Fruit fly (Drosophila melanogaster) whole organism, embryonic: ENCODE results near the gene CycE.
A peak's percentile ranks its signal among the peaks of the same experiment; 100 is the strongest.

Experiments used
- BEAF-32 ChIP-seq: fragments of 200-800 bp; sonication (Bioruptor generic); optimal IDR thresholded peaks from 3 replicates; lab custom pipeline; 2017; ENCODE audit warnings: missing biosample characterization, missing genetic modification characterization, mild to moderate bottlenecking, moderate library complexity, missing genetic modification reagents
- Bgb ChIP-seq: fragments of 200-800 bp; sonication (Bioruptor generic); IDR thresholded peaks from 2 replicates; pipeline ENCODE4 v1.3.6; 2022; ENCODE audit warnings: missing biosample characterization, missing genetic modification characterization; ENCODE audit not compliant: partially characterized antibody
- CG11093 ChIP-seq: fragments of 200-800 bp; sonication (Bioruptor generic); IDR thresholded peaks from 3 replicates; pipeline ENCODE4 v1.3.6; 2022; ENCODE audit warnings: missing biosample characterization, missing genetic modification characterization
- CG11696 ChIP-seq: fragments of 200-800 bp; sonication (Bioruptor generic); IDR thresholded peaks from 2 replicates; pipeline ENCODE4 v1.3.6; 2022; ENCODE audit warnings: missing biosample characterization, missing genetic modification characterization
- CG13775 ChIP-seq: fragments of 200-800 bp; sonication (Bioruptor generic); optimal IDR thresholded peaks from 3 replicates; lab custom pipeline; 2017; ENCODE audit warnings: missing biosample characterization, mild to moderate bottlenecking, missing genetic modification characterization
- CG13894 ChIP-seq: fragments of 200-800 bp; sonication (Bioruptor generic); optimal IDR thresholded peaks from 3 replicates; lab custom pipeline; 2018; ENCODE audit warnings: missing biosample characterization, mild to moderate bottlenecking, missing genetic modification characterization, moderate library complexity
- CG15011 ChIP-seq: fragments of 200-800 bp; sonication (Bioruptor generic); optimal IDR thresholded peaks from 3 replicates; lab custom pipeline; 2018; ENCODE audit warnings: missing biosample characterization, mild to moderate bottlenecking, missing genetic modification characterization
- CG1647 ChIP-seq: fragments of 200-800 bp; sonication (Bioruptor generic); optimal IDR thresholded peaks from 3 replicates; lab custom pipeline; 2016; ENCODE audit warnings: missing biosample characterization, missing genetic modification characterization
- CG2116 ChIP-seq: fragments of 200-800 bp; sonication (Bioruptor generic); optimal IDR thresholded peaks from 3 replicates; lab custom pipeline; 2018; ENCODE audit warnings: missing biosample characterization, mild to moderate bottlenecking, missing genetic modification characterization
- CG2129 ChIP-seq: fragments of 200-800 bp; sonication (Bioruptor generic); IDR thresholded peaks from 2 replicates; pipeline ENCODE4 v1.3.6; 2022; ENCODE audit warnings: missing biosample characterization, missing genetic modification characterization; ENCODE audit not compliant: partially characterized antibody
- CG2202 ChIP-seq: fragments of 200-800 bp; sonication (Bioruptor generic); optimal IDR thresholded peaks from 2 replicates; lab custom pipeline; 2018; ENCODE audit warnings: missing biosample characterization, mild to moderate bottlenecking, missing genetic modification characterization
- CG30020 ChIP-seq: fragments of 200-800 bp; optimal IDR thresholded peaks from 2 replicates; lab custom pipeline; 2019; ENCODE audit warnings: missing biosample characterization, mild to moderate bottlenecking, missing genetic modification characterization, moderate library complexity
- CG30403 ChIP-seq: fragments of 200-800 bp; sonication (Bioruptor generic); optimal IDR thresholded peaks from 3 replicates; lab custom pipeline; 2016; ENCODE audit warnings: missing biosample characterization, missing genetic modification characterization
- CG31388 ChIP-seq: fragments of 200-800 bp; sonication (Bioruptor generic); optimal IDR thresholded peaks from 2 replicates; lab custom pipeline; 2016; ENCODE audit warnings: missing biosample characterization, missing genetic modification characterization
- CG3995 ChIP-seq: fragments of 200-800 bp; sonication (Bioruptor generic); optimal IDR thresholded peaks from 3 replicates; lab custom pipeline; 2016; ENCODE audit warnings: missing biosample characterization, missing genetic modification characterization
- CG5180 ChIP-seq: fragments of 200-800 bp; sonication (Bioruptor generic); optimal IDR thresholded peaks from 3 replicates; lab custom pipeline; 2017; ENCODE audit warnings: missing biosample characterization, missing genetic modification characterization, mild to moderate bottlenecking, moderate library complexity, missing genetic modification reagents
- CG6175 ChIP-seq: fragments of 200-800 bp; sonication (Bioruptor generic); IDR thresholded peaks from 3 replicates; pipeline ENCODE4 v1.3.6; 2022; ENCODE audit warnings: missing biosample characterization, missing genetic modification characterization
- CG7786 ChIP-seq: fragments of 200-800 bp; sonication (Bioruptor generic); optimal IDR thresholded peaks from 2 replicates; lab custom pipeline; 2016; ENCODE audit warnings: missing biosample characterization, missing genetic modification characterization
- CG8281 ChIP-seq: fragments of 200-800 bp; sonication (Bioruptor generic); optimal IDR thresholded peaks from 2 replicates; lab custom pipeline; 2018; ENCODE audit warnings: missing biosample characterization, mild to moderate bottlenecking, missing genetic modification characterization, moderate library complexity
- CG9609 ChIP-seq: fragments of 200-800 bp; sonication (Bioruptor generic); optimal IDR thresholded peaks from 3 replicates; lab custom pipeline; 2016; ENCODE audit warnings: missing biosample characterization, missing genetic modification characterization
- Fer1 ChIP-seq: fragments of 200-800 bp; sonication (Bioruptor generic); optimal IDR thresholded peaks from 2 replicates; lab custom pipeline; 2017; ENCODE audit warnings: missing biosample characterization, mild to moderate bottlenecking, missing genetic modification characterization
- Fer2 ChIP-seq: fragments of 200-800 bp; sonication (Bioruptor generic); optimal IDR thresholded peaks from 2 replicates; lab custom pipeline; 2018; ENCODE audit warnings: missing biosample characterization, mild to moderate bottlenecking, missing genetic modification characterization, moderate library complexity
- HLH4C ChIP-seq: fragments of 200-800 bp; sonication (Bioruptor generic); IDR thresholded peaks from 3 replicates; pipeline ENCODE4 v1.3.6; 2022; ENCODE audit warnings: missing biosample characterization, missing genetic modification characterization; ENCODE audit not compliant: partially characterized antibody
- Hr3 ChIP-seq: fragments of 200-800 bp; sonication (Bioruptor generic); optimal IDR thresholded peaks from 3 replicates; lab custom pipeline; 2016; ENCODE audit warnings: missing biosample characterization, missing genetic modification characterization
- Hr51 ChIP-seq, 2 experiments: fragments of 200-800 bp; sonication (Bioruptor generic); optimal IDR thresholded peaks; 2 replicates in 1 of 2; 3 replicates in 1 of 2; lab custom pipeline; 2016 to 2018; ENCODE audit warnings: missing biosample characterization in 2 of 2, missing genetic modification characterization in 2 of 2, mild to moderate bottlenecking in 1 of 2, moderate library complexity in 1 of 2
- Hsf ChIP-seq: fragments of 200-800 bp; sonication (Bioruptor generic); optimal IDR thresholded peaks from 3 replicates; lab custom pipeline; 2016; ENCODE audit warnings: missing biosample characterization, missing genetic modification characterization
- Lpt ChIP-seq: fragments of >200 bp; optimal IDR thresholded peaks from 2 replicates; lab custom pipeline; 2018; ENCODE audit warnings: missing biosample characterization, missing genetic modification characterization
- Mrtf ChIP-seq: fragments of 200-800 bp; sonication (Bioruptor generic); IDR thresholded peaks from 3 replicates; pipeline ENCODE4 v1.3.6; 2022; ENCODE audit warnings: missing biosample characterization, missing genetic modification characterization
- NfI ChIP-seq: fragments of 200-800 bp; sonication (Bioruptor generic); optimal IDR thresholded peaks from 3 replicates; lab custom pipeline; 2018; ENCODE audit warnings: missing biosample characterization, mild to moderate bottlenecking, missing genetic modification characterization, moderate library complexity
- Scr ChIP-seq: fragments of 200-800 bp; sonication (Bioruptor generic); IDR thresholded peaks from 2 replicates; pipeline ENCODE4 v1.3.6; 2022; ENCODE audit warnings: missing biosample characterization, missing genetic modification characterization; ENCODE audit not compliant: partially characterized antibody
- ac ChIP-seq: fragments of 200-800 bp; sonication (Bioruptor generic); optimal IDR thresholded peaks from 3 replicates; lab custom pipeline; 2017; ENCODE audit warnings: missing biosample characterization, mild to moderate bottlenecking, missing genetic modification characterization
- btn ChIP-seq: fragments of 200-800 bp; sonication (Bioruptor generic); optimal IDR thresholded peaks from 2 replicates; lab custom pipeline; 2016; ENCODE audit warnings: missing biosample characterization, missing genetic modification characterization
- crc ChIP-seq: fragments of 200-800 bp; sonication (Bioruptor generic); optimal IDR thresholded peaks from 2 replicates; lab custom pipeline; 2016; ENCODE audit warnings: missing biosample characterization, missing genetic modification characterization
- croc ChIP-seq: fragments of 200-800 bp; sonication (Bioruptor generic); conservative IDR thresholded peaks from 3 replicates; pipeline ENCODE4 v1.3.6; 2022; ENCODE audit warnings: missing biosample characterization, missing genetic modification characterization
- da ChIP-seq: fragments of 200-800 bp; sonication (Bioruptor generic); optimal IDR thresholded peaks from 2 replicates; lab custom pipeline; 2016; ENCODE audit warnings: missing biosample characterization, missing genetic modification characterization
- ems ChIP-seq: fragments of 200-800 bp; sonication (Bioruptor generic); optimal IDR thresholded peaks from 3 replicates; lab custom pipeline; 2016; ENCODE audit warnings: missing biosample characterization, missing genetic modification characterization
- fd3F ChIP-seq: fragments of 200-800 bp; sonication (Bioruptor generic); optimal IDR thresholded peaks from 2 replicates; lab custom pipeline; 2018; ENCODE audit warnings: missing biosample characterization, mild to moderate bottlenecking, missing genetic modification characterization, moderate library complexity
- gce ChIP-seq: fragments of 200-800 bp; sonication (Bioruptor generic); IDR thresholded peaks from 3 replicates; pipeline ENCODE4 v1.3.6; 2022; ENCODE audit warnings: missing biosample characterization, missing genetic modification characterization
- gcm ChIP-seq: fragments of 200-800 bp; sonication (Bioruptor generic); optimal IDR thresholded peaks from 2 replicates; lab custom pipeline; 2019; ENCODE audit warnings: missing biosample characterization, mild to moderate bottlenecking, missing genetic modification characterization, moderate library complexity
- h ChIP-seq: fragments of >200 bp; optimal IDR thresholded peaks from 2 replicates; lab custom pipeline; 2017
- ham ChIP-seq: fragments of 200-800 bp; sonication (Bioruptor generic); IDR thresholded peaks from 2 replicates; pipeline ENCODE4 v1.3.6; 2022; ENCODE audit warnings: missing biosample characterization, missing genetic modification characterization
- jumu ChIP-seq: fragments of 200-800 bp; sonication (Bioruptor generic); optimal IDR thresholded peaks from 3 replicates; lab custom pipeline; 2016; ENCODE audit warnings: missing biosample characterization, missing genetic modification characterization
- lov ChIP-seq, 2 experiments: fragments of 200-800 bp in 1 of 2; fragments of >200 bp in 1 of 2; sonication (Bioruptor generic) in 1 of 2; IDR thresholded peaks in 1 of 2; optimal IDR thresholded peaks in 1 of 2; 2 replicates in 1 of 2; 3 replicates in 1 of 2; pipeline versions ENCODE4 v1.3.6 to Lab custom; 2017 to 2022; ENCODE audit warnings: missing biosample characterization in 1 of 2, missing genetic modification characterization in 1 of 2
- maf-S ChIP-seq: fragments of 200-800 bp; sonication (Bioruptor generic); optimal IDR thresholded peaks from 2 replicates; lab custom pipeline; 2016; ENCODE audit warnings: missing biosample characterization, missing genetic modification characterization
- pho ChIP-seq: fragments of 200-800 bp; sonication (Bioruptor generic); optimal IDR thresholded peaks from 2 replicates; lab custom pipeline; 2016; ENCODE audit warnings: missing biosample characterization, missing genetic modification characterization
- psq ChIP-seq: fragments of 200-800 bp; sonication (Bioruptor generic); optimal IDR thresholded peaks from 2 replicates; lab custom pipeline; 2017; ENCODE audit warnings: missing biosample characterization, missing genetic modification characterization
- ranshi ChIP-seq: fragments of 200-800 bp; sonication (Bioruptor generic); IDR thresholded peaks from 2 replicates; pipeline ENCODE4 v1.3.6; 2022; ENCODE audit warnings: missing biosample characterization, missing genetic modification characterization
- run ChIP-seq: fragments of 200-800 bp; sonication (Bioruptor generic); optimal IDR thresholded peaks from 3 replicates; lab custom pipeline; 2018; ENCODE audit warnings: missing biosample characterization, mild to moderate bottlenecking, missing genetic modification characterization
- salm ChIP-seq: fragments of 200-800 bp; sonication (Bioruptor generic); optimal IDR thresholded peaks from 2 replicates; lab custom pipeline; 2018; ENCODE audit warnings: missing biosample characterization, mild to moderate bottlenecking, missing genetic modification characterization
- sc ChIP-seq, 3 experiments: fragments of >200 bp in 2 of 3; fragments of 200-800 bp in 1 of 3; sonication (Bioruptor generic) in 1 of 3; optimal IDR thresholded peaks; 2 replicates in 2 of 3; 3 replicates in 1 of 3; lab custom pipeline; 2017; ENCODE audit warnings: mild to moderate bottlenecking in 1 of 3, missing biosample characterization in 1 of 3, missing genetic modification characterization in 1 of 3, missing genetic modification reagents in 1 of 3
- unc-4 ChIP-seq: fragments of 200-800 bp; sonication (Bioruptor generic); IDR thresholded peaks from 2 replicates; pipeline ENCODE4 v1.3.6; 2022; ENCODE audit warnings: missing biosample characterization, missing genetic modification characterization; ENCODE audit not compliant: partially characterized antibody

CycE gene

DNA sequence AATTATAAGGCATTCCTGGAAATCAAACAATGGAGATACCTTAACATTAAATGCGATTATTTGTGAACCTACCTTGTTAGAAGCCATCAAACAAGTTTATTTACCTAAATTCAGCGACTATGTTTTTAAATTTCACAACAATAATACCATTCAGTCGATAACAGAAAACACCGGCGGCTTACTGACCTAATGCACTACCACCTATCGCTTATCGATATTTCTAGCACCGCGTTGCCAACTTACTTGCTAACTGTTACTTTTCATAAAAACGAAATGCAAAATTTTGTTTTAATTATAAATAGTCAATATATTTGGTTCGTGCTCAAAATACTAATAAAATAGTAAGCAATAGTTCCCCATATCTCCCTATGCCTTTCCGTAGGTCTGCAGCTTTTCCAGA, 23.0 kb upstream of the CycE start, which contains the start of gene Ku80 (continued):
- TF ChIP-seq CG2116 = peak; percentile 39
- TF ChIP-seq CG11696 (GFP tag; lab: Robert Waterston, UW) = no peak
- TF ChIP-seq ranshi (GFP tag; lab: Robert Waterston, UW) = no peak
- no peak for TF ChIP-seq Hr51 (GFP tag; optimal IDR thresholded peaks at IDR 0.05; lab: Kevin White, UChicago)
- TF ChIP-seq Bgb (GFP tag; lab: Robert Waterston, UW) = peak; percentile 72
- TF ChIP-seq gcm (GFP tag; lab: Kevin White, UChicago) = no peak
- TF ChIP-seq CG15011 (GFP tag; lab: Kevin White, UChicago) = no peak
- TF ChIP-seq CG11093 (GFP tag; lab: Robert Waterston, UW) = no peak
- no peak for TF ChIP-seq CG30020 (tag; lab: Kevin White, UChicago)
- TF ChIP-seq NfI (GFP tag; lab: Kevin White, UChicago) = no peak
- no peak for TF ChIP-seq Hsf (GFP tag; lab: Kevin White, UChicago)
- peak; percentile 24; the same call in 1 of the 2 replicates for TF ChIP-seq CG2129
- no peak for TF ChIP-seq sc (optimal IDR thresholded peaks at IDR 0.05; lab: Kevin White, UChicago)
- TF ChIP-seq sc (GFP tag; optimal IDR thresholded peaks at IDR 0.05; lab: Kevin White, UChicago) = no peak
- no peak for TF ChIP-seq btn (GFP tag; lab: Kevin White, UChicago)
- TF ChIP-seq CG13775 (GFP tag; lab: Kevin White, UChicago) = no peak
- no peak for TF ChIP-seq crc (GFP tag; lab: Kevin White, UChicago)
- TF ChIP-seq Mrtf = no peak
- TF ChIP-seq Lpt (GFP tag; lab: Kevin White, UChicago) = no peak
- TF ChIP-seq psq (GFP tag; lab: Kevin White, UChicago) = no peak
- no peak for TF ChIP-seq gce (GFP tag; lab: Robert Waterston, UW)
- TF ChIP-seq HLH4C (GFP tag; lab: Robert Waterston, UW) = peak; percentile 84
- TF ChIP-seq CG13894 (tag; lab: Kevin White, UChicago) = no peak
- no peak for TF ChIP-seq ham
- TF ChIP-seq h (lab: Kevin White, UChicago) = no peak
- no peak for TF ChIP-seq salm (tag; lab: Kevin White, UChicago)
- TF ChIP-seq CG31388 (GFP tag; lab: Kevin White, UChicago) = no peak
- TF ChIP-seq CG2202 = no peak
- no peak for TF ChIP-seq lov (optimal IDR thresholded peaks at IDR 0.05; lab: Kevin White, UChicago)
- no peak for TF ChIP-seq lov (GFP tag; IDR thresholded peaks at IDR 0.05; lab: Robert Waterston, UW)
- no peak for TF ChIP-seq jumu (GFP tag; lab: Kevin White, UChicago)
- no peak for TF ChIP-seq run (tag; lab: Kevin White, UChicago)
- no peak for TF ChIP-seq CG30403 (GFP tag; lab: Kevin White, UChicago)
- TF ChIP-seq ems = no peak
- no peak for TF ChIP-seq CG9609
- no peak for TF ChIP-seq CG1647
- no peak for TF ChIP-seq Fer1 (GFP tag; lab: Kevin White, UChicago)
- no peak for TF ChIP-seq CG6175 (GFP tag; lab: Robert Waterston, UW)
- TF ChIP-seq unc-4 = peak; percentile 59; the same call in 1 of the 2 replicates
- no peak for TF ChIP-seq maf-S (GFP tag; lab: Kevin White, UChicago)
- TF ChIP-seq croc (GFP tag; lab: Robert Waterston, UW) = no peak
- no peak for TF ChIP-seq CG5180 (GFP tag; lab: Kevin White, UChicago)
- no peak for TF ChIP-seq Fer2
- peak; percentile 65 for TF ChIP-seq BEAF-32
- TF ChIP-seq CG3995 = peak; percentile 94
- TF ChIP-seq Scr (GFP tag; lab: Robert Waterston, UW) = peak; percentile 72
- TF ChIP-seq CG8281 (tag; lab: Kevin White, UChicago) = no peak
- no peak for TF ChIP-seq pho (GFP tag; lab: Kevin White, UChicago)
- TF ChIP-seq ac (GFP tag; lab: Kevin White, UChicago) = no peak
- no peak for TF ChIP-seq CG7786 (GFP tag; lab: Kevin White, UChicago)
- TF ChIP-seq da (GFP tag; lab: Kevin White, UChicago) = no peak
- no peak for TF ChIP-seq fd3F (GFP tag; lab: Kevin White, UChicago)
- no peak for TF ChIP-seq Hr3 (GFP tag; lab: Kevin White, UChicago)
